Worm (Caenorhabditis elegans) whole organism, young adult: ENCODE measurements around the gene F29A7.8.

Experiments used
- B0035.1 ChIP-seq: sonication (generic microtip); optimal IDR thresholded peaks from 2 replicates; lab custom pipeline; 2016; ENCODE audit warnings: missing genetic modification characterization, mild to moderate bottlenecking, missing compliant biosample characterization, missing genotype, missing genetic modification reagents
- F49E8.2 ChIP-seq: sonication (generic microtip); optimal IDR thresholded peaks from 3 replicates; lab custom pipeline; 2017; ENCODE audit warnings: missing genetic modification characterization, mild to moderate bottlenecking, missing compliant biosample characterization, antibody characterized with exemption, moderate library complexity; ENCODE audit not compliant: insufficient read depth
- ZK185.1 ChIP-seq: sonication (generic microtip); optimal IDR thresholded peaks from 2 replicates; lab custom pipeline; 2016; ENCODE audit warnings: mild to moderate bottlenecking, missing genetic modification characterization, missing compliant biosample characterization; ENCODE audit not compliant: poor library complexity, severe bottlenecking
- egrh-3 ChIP-seq: fragments of 200-800 bp; sonication (Bioruptor generic); IDR thresholded peaks from 2 replicates; pipeline ENCODE4 v1.3.6; 2022; ENCODE audit warnings: missing genetic modification reagents, missing genetic modification characterization, missing compliant biosample characterization
- ekl-4 ChIP-seq: fragments of 200-800 bp; sonication (Bioruptor generic); IDR thresholded peaks from 2 replicates; pipeline ENCODE4 v1.3.6; 2022; ENCODE audit warnings: missing genetic modification reagents, missing genetic modification characterization, missing compliant biosample characterization
- lag-1 ChIP-seq: fragments of 200-800 bp; sonication (Bioruptor generic); IDR thresholded peaks from 2 replicates; pipeline ENCODE4 v1.3.6; 2022; ENCODE audit warnings: missing genetic modification reagents, missing genetic modification characterization, missing compliant biosample characterization
- let-526 ChIP-seq: fragments of 200-800 bp; sonication (Bioruptor generic); IDR thresholded peaks from 2 replicates; pipeline ENCODE4 v1.3.6; 2022; ENCODE audit warnings: missing genetic modification reagents, missing genetic modification characterization, missing compliant biosample characterization
- nfya-2 ChIP-seq: fragments of 200-800 bp; sonication (Bioruptor generic); IDR thresholded peaks from 2 replicates; pipeline ENCODE4 v1.3.6; 2022; ENCODE audit warnings: missing genetic modification reagents, missing genetic modification characterization, missing compliant biosample characterization
- nhr-90 ChIP-seq: sonication (generic microtip); optimal IDR thresholded peaks from 2 replicates; lab custom pipeline; 2016; ENCODE audit warnings: missing genotype, mild to moderate bottlenecking, missing genetic modification characterization, missing compliant biosample characterization
- sdz-38 ChIP-seq: sonication (generic microtip); optimal IDR thresholded peaks from 2 replicates; lab custom pipeline; 2016; ENCODE audit warnings: missing genotype, missing genetic modification characterization, missing compliant biosample characterization
- unc-130 ChIP-seq: sonication (generic microtip); optimal IDR thresholded peaks from 2 replicates; lab custom pipeline; 2016; ENCODE audit warnings: missing genetic modification reagents, missing genetic modification characterization, missing compliant biosample characterization
- unc-62 ChIP-seq: fragments of 150-350 bp; optimal IDR thresholded peaks from 2 replicates; lab custom pipeline; 2014; ENCODE audit warnings: missing biosample characterization, missing genetic modification reagents, missing genetic modification characterization
- ztf-26 ChIP-seq: sonication (generic microtip); optimal IDR thresholded peaks from 2 replicates; lab custom pipeline; 2017; ENCODE audit warnings: missing genetic modification characterization, missing compliant biosample characterization

- TF ChIP-seq unc-62 (GFP tag; lab: Kevin White, UChicago) (no peak), B0035.1 (tag; lab: Kevin White, UChicago) (no peak), let-526 (no peak), F49E8.2 (tag; lab: Kevin White, UChicago) (no peak), lag-1 (GFP tag; lab: Robert Waterston, UW) (no peak), nhr-90 (tag; lab: Kevin White, UChicago) (no peak), egrh-3 (GFP tag; lab: Robert Waterston, UW) (no peak), ZK185.1 (tag; lab: Kevin White, UChicago) (no peak), ekl-4 (no peak), nfya-2 (no peak), sdz-38 (tag; lab: Kevin White, UChicago) (no peak), ztf-26 (no peak), unc-130 (GFP tag; lab: Kevin White, UChicago) (no peak)
These were observed 6.8 kb upstream of the F29A7.8 start, which contains the start of gene fbxb-108 for ce11 chrII:2764664-2765063.
